Worm (Caenorhabditis elegans): Measurements from ENCODE around the gene K07C11.8.

Gene K07C11.8

ce11 chrV:8169150-8169549 is 48.5 kb downstream of the K07C11.8 start:
- TF ChIP-seq nfya-1 (tag; optimal IDR thresholded peaks at IDR 0.05) (no peak), lin-11 (tag; optimal IDR thresholded peaks at IDR 0.05) (no peak), ceh-24 (tag; optimal IDR thresholded peaks at IDR 0.05) (no peak), C08G9.2 (tag; optimal IDR thresholded peaks at IDR 0.05) (no peak), ceh-6 (GFP tag; optimal IDR thresholded peaks at IDR 0.05) (no peak), ceh-14 (tag; optimal IDR thresholded peaks at IDR 0.05) (no peak), pat-9 (tag; optimal IDR thresholded peaks at IDR 0.05) (no peak), ceh-30 (tag; optimal IDR thresholded peaks at IDR 0.05) (no peak)

- TF ChIP-seq unc-42 (tag; optimal IDR thresholded peaks at IDR 0.05): peak; percentile 31
- no peak for TF ChIP-seq ztf-16 (tag; optimal IDR thresholded peaks at IDR 0.05)
Observed at ce11 chrV:8168219-8168962, 49.3 kb downstream of the K07C11.8 start, which contains the start of gene F20D6.8. TSS of gene F20D6.8 (minus strand) at chrV:8168269.
